Worm (Caenorhabditis elegans) whole organism, L3 larva: ENCODE results near the gene C04F6.9.

ENCODE experiments used
- elt-1 ChIP-seq: fragments of 150-350 bp; optimal IDR thresholded peaks from 2 replicates; lab custom pipeline; 2014; ENCODE audit warnings: missing biosample characterization, missing genetic modification characterization
- jun-1 ChIP-seq: fragments of 150-350 bp; optimal IDR thresholded peaks from 2 replicates; lab custom pipeline; 2014; ENCODE audit warnings: missing biosample characterization, missing genetic modification reagents, missing genetic modification characterization
- nfya-1 ChIP-seq: sonication (generic microtip); optimal IDR thresholded peaks from 2 replicates; lab custom pipeline; 2017; ENCODE audit warnings: missing genetic modification characterization, mild to moderate bottlenecking, missing compliant biosample characterization, antibody characterized with exemption, moderate library complexity; ENCODE audit not compliant: insufficient read depth
- nhr-12 ChIP-seq: fragments of 150-350 bp; optimal IDR thresholded peaks from 2 replicates; lab custom pipeline; 2014; ENCODE audit warnings: missing biosample characterization, missing genetic modification characterization
- unc-62 ChIP-seq: fragments of 150-350 bp; sonication (generic microtip); optimal IDR thresholded peaks from 4 replicates; lab custom pipeline; 2014; ENCODE audit warnings: missing biosample characterization, missing genetic modification reagents, missing genetic modification characterization

- TF ChIP-seq nfya-1 (tag; lab: Kevin White, UChicago) (no peak), unc-62 (GFP tag; lab: Kevin White, UChicago) (no peak), elt-1 (no peak), nhr-12 (tag; lab: Kevin White, UChicago) (no peak), jun-1 (tag; lab: Kevin White, UChicago) (no peak)
Observed at ce11 chrX:3374642-3375041, 27.2 kb upstream of the C04F6.9 start, which contains the start of gene clc-3.
